Worm (Caenorhabditis elegans) whole organism, L1 larva: ENCODE results near the gene R13D7.2.

Experiments used
- C16A3.4 ChIP-seq: fragments of 150-350 bp; optimal IDR thresholded peaks from 2 replicates; lab custom pipeline; 2014; ENCODE audit warnings: missing biosample characterization, missing genetic modification characterization
- Y116A8C.19 ChIP-seq: sonication (generic microtip); optimal IDR thresholded peaks from 2 replicates; lab custom pipeline; 2016; ENCODE audit warnings: missing compliant biosample characterization, missing genetic modification characterization, borderline replicate concordance
- alr-1 ChIP-seq: fragments of 200-800 bp; sonication (Bioruptor generic); optimal IDR thresholded peaks from 2 replicates; lab custom pipeline; 2018; ENCODE audit warnings: borderline replicate concordance, mild to moderate bottlenecking, missing genetic modification characterization, missing compliant biosample characterization
- aly-2 ChIP-seq: fragments of 150-350 bp; optimal IDR thresholded peaks from 2 replicates; lab custom pipeline; 2014; ENCODE audit warnings: missing biosample characterization, missing genetic modification characterization
- ama-1 ChIP-seq: fragments of 150-350 bp; optimal IDR thresholded peaks from 2 replicates; lab custom pipeline; 2014
- ceh-8 ChIP-seq: fragments of 200-800 bp; sonication (Bioruptor generic); optimal IDR thresholded peaks from 2 replicates; lab custom pipeline; 2018; ENCODE audit warnings: mild to moderate bottlenecking, missing genetic modification characterization, moderate library complexity, missing compliant biosample characterization
- ceh-88 ChIP-seq: fragments of 200-800 bp; sonication (Bioruptor generic); IDR thresholded peaks from 2 replicates; pipeline ENCODE4 v1.3.6; 2022; ENCODE audit warnings: missing genetic modification characterization, missing compliant biosample characterization
- efl-1 ChIP-seq, 4 experiments: fragments of 150-350 bp; optimal IDR thresholded peaks in 3 of 4; peaks in 1 of 4; 1 replicate in 1 of 4; 2 replicates in 3 of 4; lab custom pipeline; 2014; ENCODE audit warnings: missing biosample characterization in 2 of 4, missing genetic modification characterization in 2 of 4, missing genetic modification reagents in 2 of 4
- egl-13 ChIP-seq: sonication (generic microtip); optimal IDR thresholded peaks from 2 replicates; lab custom pipeline; 2016; ENCODE audit warnings: missing genotype, missing genetic modification reagents, missing genetic modification characterization, missing compliant biosample characterization
- ets-5 ChIP-seq: fragments of 200-800 bp; sonication (Bioruptor generic); IDR thresholded peaks from 2 replicates; pipeline ENCODE4 v1.3.6; 2022; ENCODE audit warnings: missing genetic modification characterization, missing compliant biosample characterization
- fkh-8 ChIP-seq: sonication (generic microtip); optimal IDR thresholded peaks from 2 replicates; lab custom pipeline; 2016; ENCODE audit warnings: mild to moderate bottlenecking, missing genetic modification characterization, missing compliant biosample characterization
- fos-1 ChIP-seq: fragments of 150-350 bp; optimal IDR thresholded peaks from 2 replicates; lab custom pipeline; 2014; ENCODE audit warnings: missing biosample characterization, missing genetic modification characterization
- grh-1 ChIP-seq: fragments of 200-800 bp; sonication (Bioruptor generic); IDR thresholded peaks from 2 replicates; pipeline ENCODE4 v1.3.6; 2022; ENCODE audit warnings: missing genetic modification reagents, missing genetic modification characterization, missing compliant biosample characterization
- hlh-17 ChIP-seq: fragments of 200-800 bp; sonication (Bioruptor generic); optimal IDR thresholded peaks from 2 replicates; lab custom pipeline; 2018; ENCODE audit warnings: missing genetic modification characterization, mild to moderate bottlenecking, missing compliant biosample characterization, moderate library complexity, borderline replicate concordance
- hlh-4 ChIP-seq: sonication (generic microtip); optimal IDR thresholded peaks from 2 replicates; lab custom pipeline; 2016; ENCODE audit warnings: mild to moderate bottlenecking, missing genetic modification characterization, missing compliant biosample characterization
- hpl-2 ChIP-seq: fragments of 150-350 bp; optimal IDR thresholded peaks from 2 replicates; lab custom pipeline; 2014; ENCODE audit warnings: missing biosample characterization, missing genetic modification reagents, missing genetic modification characterization
- isw-1 ChIP-seq: fragments of 200-800 bp; sonication (Bioruptor generic); IDR thresholded peaks from 2 replicates; pipeline ENCODE4 v1.3.6; 2022; ENCODE audit warnings: missing genetic modification characterization, missing compliant biosample characterization
- lir-3 ChIP-seq: sonication (generic microtip); optimal IDR thresholded peaks from 2 replicates; lab custom pipeline; 2016; ENCODE audit warnings: mild to moderate bottlenecking, missing genetic modification characterization, moderate library complexity, missing compliant biosample characterization; ENCODE audit not compliant: poor library complexity
- lsy-2 ChIP-seq, 2 experiments: fragments of 150-350 bp; optimal IDR thresholded peaks; 2 replicates each; lab custom pipeline; 2014; ENCODE audit warnings: missing biosample characterization in 2 of 2, missing genetic modification characterization in 2 of 2
- mdl-1 ChIP-seq, 2 experiments: fragments of 150-350 bp; optimal IDR thresholded peaks; 2 replicates each; lab custom pipeline; 2014 to 2017; ENCODE audit warnings: missing biosample characterization in 2 of 2, missing genetic modification characterization in 2 of 2, inconsistent platforms in 1 of 2
- mef-2 ChIP-seq: fragments of 150-350 bp; optimal IDR thresholded peaks from 2 replicates; lab custom pipeline; 2014; ENCODE audit warnings: missing biosample characterization, missing genetic modification characterization
- nhr-11 ChIP-seq: fragments of 150-350 bp; optimal IDR thresholded peaks from 2 replicates; lab custom pipeline; 2014; ENCODE audit warnings: missing biosample characterization, missing genetic modification characterization
- nhr-20 ChIP-seq: sonication (generic microtip); optimal IDR thresholded peaks from 2 replicates; lab custom pipeline; 2016; ENCODE audit warnings: mild to moderate bottlenecking, missing genetic modification characterization, missing compliant biosample characterization
- nhr-47 ChIP-seq: sonication (generic microtip); optimal IDR thresholded peaks from 2 replicates; lab custom pipeline; 2016; ENCODE audit warnings: mild to moderate bottlenecking, missing genetic modification characterization, moderate library complexity, missing compliant biosample characterization
- nhr-71 ChIP-seq: sonication (generic microtip); optimal IDR thresholded peaks from 2 replicates; lab custom pipeline; 2016; ENCODE audit warnings: mild to moderate bottlenecking, missing genetic modification characterization, moderate library complexity, missing compliant biosample characterization
- nhr-77 ChIP-seq: fragments of 150-350 bp; optimal IDR thresholded peaks from 2 replicates; lab custom pipeline; 2014; ENCODE audit warnings: missing biosample characterization, missing genetic modification characterization
- nhr-84 ChIP-seq: sonication (generic microtip); optimal IDR thresholded peaks from 2 replicates; lab custom pipeline; 2017; ENCODE audit warnings: missing biosample characterization, missing genetic modification characterization
- nhr-85 ChIP-seq: sonication (generic microtip); peaks from one replicate; lab custom pipeline; 2016; ENCODE audit warnings: missing genetic modification characterization, inconsistent platforms, missing compliant biosample characterization
- nhr-90 ChIP-seq: sonication (generic microtip); optimal IDR thresholded peaks from 2 replicates; lab custom pipeline; 2016; ENCODE audit warnings: mild to moderate bottlenecking, missing genetic modification characterization, missing compliant biosample characterization; ENCODE audit not compliant: poor library complexity
- pax-3 ChIP-seq: fragments of 200-800 bp; sonication (Bioruptor generic); optimal IDR thresholded peaks from 2 replicates; lab custom pipeline; 2018; ENCODE audit warnings: mild to moderate bottlenecking, missing genetic modification characterization, moderate library complexity, missing compliant biosample characterization
- pqm-1 ChIP-seq: sonication (generic microtip); optimal IDR thresholded peaks from 3 replicates; lab custom pipeline; 2017; ENCODE audit warnings: missing biosample characterization, missing genetic modification characterization
- skn-1 ChIP-seq: fragments of 150-350 bp; optimal IDR thresholded peaks from 2 replicates; lab custom pipeline; 2014; ENCODE audit warnings: missing biosample characterization, missing genetic modification characterization
- snpc-4 ChIP-seq: fragments of 150-350 bp; optimal IDR thresholded peaks from 2 replicates; lab custom pipeline; 2014; ENCODE audit warnings: missing biosample characterization, missing genetic modification characterization
- swsn-7 ChIP-seq: sonication (generic microtip); optimal IDR thresholded peaks from 2 replicates; lab custom pipeline; 2016; ENCODE audit warnings: missing genetic modification characterization, missing compliant biosample characterization
- tbx-2 ChIP-seq: sonication (generic microtip); optimal IDR thresholded peaks from 2 replicates; lab custom pipeline; 2016; ENCODE audit warnings: missing genetic modification characterization, missing compliant biosample characterization
- unc-30 ChIP-seq: sonication (generic microtip); optimal IDR thresholded peaks from 2 replicates; lab custom pipeline; 2017; ENCODE audit warnings: missing biosample characterization, missing genetic modification characterization
- unc-86 ChIP-seq: sonication (generic microtip); optimal IDR thresholded peaks from 2 replicates; lab custom pipeline; 2016; ENCODE audit warnings: missing genetic modification characterization, missing compliant biosample characterization
- unc-98 ChIP-seq: fragments of 200-800 bp; sonication (Bioruptor generic); IDR thresholded peaks from 2 replicates; pipeline ENCODE4 v1.3.6; 2022; ENCODE audit warnings: missing genetic modification characterization, missing compliant biosample characterization
- zag-1 ChIP-seq: fragments of 150-350 bp; optimal IDR thresholded peaks from 2 replicates; lab custom pipeline; 2014; ENCODE audit warnings: missing biosample characterization, missing genetic modification characterization
- zip-4 ChIP-seq: fragments of 200-800 bp; sonication (Bioruptor generic); optimal IDR thresholded peaks from 2 replicates; lab custom pipeline; 2018; ENCODE audit warnings: mild to moderate bottlenecking, missing genetic modification characterization, moderate library complexity, missing compliant biosample characterization

The R13D7.2 gene

ce11 chrV:7399202-7399601, 10.5 kb upstream of the R13D7.2 start, which contains the start of gene gst-41:
gst-41 (minus strand) TSS chrV:7399302.
- TF ChIP-seq snpc-4 (tag; lab: Kevin White, UChicago) (no peak), grh-1 (no peak)

- TF ChIP-seq efl-1 (optimal IDR thresholded peaks at IDR 0.05; lab: Kevin White, UChicago), result no peak
- TF ChIP-seq efl-1 (GFP tag; optimal IDR thresholded peaks at IDR 0.05 in 1 of 2; lab: Kevin White, UChicago), result peak in 1 of 2 experiments; percentile 4
- TF ChIP-seq mdl-1 (tag; optimal IDR thresholded peaks at IDR 0.05; lab: Kevin White, UChicago), result no peak
Observed at ce11 chrV:7400095-7400494, 9.6 kb upstream of the R13D7.2 start, which contains the start of gene cnc-9. cnc-9 (minus strand) TSS chrV:7400195.

- TF ChIP-seq nhr-90 (tag; lab: Kevin White, UChicago) (no peak), mdl-1 (tag; optimal IDR thresholded peaks at IDR 0.05; lab: Kevin White, UChicago) (no peak), aly-2 (tag; lab: Kevin White, UChicago) (no peak), pax-3 (tag; lab: Kevin White, UChicago) (no peak), C16A3.4 (tag; lab: Kevin White, UChicago) (no peak), fos-1 (tag; lab: Kevin White, UChicago) (no peak), nhr-20 (no peak), alr-1 (tag; lab: Kevin White, UChicago) (no peak), nhr-77 (tag; lab: Kevin White, UChicago) (no peak), ceh-88 (GFP tag; lab: Robert Waterston, UW) (no peak), lsy-2 (tag; optimal IDR thresholded peaks at IDR 0.05; lab: Kevin White, UChicago) (no peak), hpl-2 (no peak)
Observed at ce11 chrV:7400588-7400987, 9.1 kb upstream of the R13D7.2 start, which contains the start of gene srx-60. srx-60 (plus strand) TSS chrV:7400888.

ce11 chrV:7402355-7402754, 7.3 kb upstream of the R13D7.2 start, which contains the start of gene srj-13:
srj-13 (plus strand) TSS chrV:7402655.
- TF ChIP-seq ets-5 (GFP tag; lab: Robert Waterston, UW) (no peak), swsn-7 (tag; lab: Kevin White, UChicago) (no peak), egl-13 (no peak), isw-1 (GFP tag; lab: Robert Waterston, UW) (no peak), hlh-4 (tag; lab: Kevin White, UChicago) (no peak), pqm-1 (tag; lab: Kevin White, UChicago) (no peak), unc-86 (no peak), fos-1 (tag; lab: Kevin White, UChicago) (no peak), efl-1 (optimal IDR thresholded peaks at IDR 0.05; lab: Kevin White, UChicago) (no peak), efl-1 (GFP tag; optimal IDR thresholded peaks at IDR 0.05 in 1 of 2; lab: Kevin White, UChicago) (no peak), lir-3 (no peak), nhr-47 (tag; lab: Kevin White, UChicago) (no peak)

ce11 chrV:7403501-7403900, 6.2 kb upstream of the R13D7.2 start:
- no peak for TF ChIP-seq nhr-84 (tag; lab: Kevin White, UChicago)
- TF ChIP-seq pax-3 (tag; lab: Kevin White, UChicago), result no peak
- TF ChIP-seq nhr-71 (tag; lab: Kevin White, UChicago), result no peak
- no peak for TF ChIP-seq nhr-85 (tag; lab: Kevin White, UChicago)
- TF ChIP-seq zip-4 (GFP tag; lab: Kevin White, UChicago), result no peak
- no peak for TF ChIP-seq Y116A8C.19

ce11 chrV:7408520-7408919, 1.2 kb upstream of the R13D7.2 start, which contains the start of gene srt-6:
srt-6 (minus strand) TSS chrV:7408814.
- no peak for TF ChIP-seq skn-1 (tag; lab: Kevin White, UChicago)
- no peak for TF ChIP-seq mef-2 (tag; lab: Kevin White, UChicago)
- no peak for TF ChIP-seq hlh-4 (tag; lab: Kevin White, UChicago)
- TF ChIP-seq unc-98 (GFP tag; lab: Robert Waterston, UW), result no peak
- TF ChIP-seq zag-1 (tag; lab: Kevin White, UChicago), result no peak
- no peak for TF ChIP-seq ets-5 (GFP tag; lab: Robert Waterston, UW)
- no peak for TF ChIP-seq nhr-11 (tag; lab: Kevin White, UChicago)
- no peak for TF ChIP-seq unc-86
- no peak for TF ChIP-seq ama-1 (lab: Kevin White, UChicago)
- TF ChIP-seq fkh-8, result no peak
- TF ChIP-seq tbx-2 (tag; lab: Kevin White, UChicago), result no peak
- no peak for TF ChIP-seq unc-30 (tag; lab: Kevin White, UChicago)
- no peak for TF ChIP-seq nhr-90 (tag; lab: Kevin White, UChicago)
- no peak for TF ChIP-seq ceh-8 (GFP tag; lab: Kevin White, UChicago)
- TF ChIP-seq hlh-17 (GFP tag; lab: Kevin White, UChicago), result no peak
